Fruit fly (Drosophila melanogaster) whole organism, embryonic: ENCODE measurements around the gene CG12362.

Experiments used
- Antp ChIP-seq: fragments of 200-800 bp; sonication (Bioruptor generic); optimal IDR thresholded peaks from 3 replicates; lab custom pipeline; 2016; ENCODE audit warnings: missing biosample characterization, missing genetic modification characterization
- B-H1 ChIP-seq: fragments of 200-800 bp; sonication (Bioruptor generic); IDR thresholded peaks from 3 replicates; pipeline ENCODE4 v1.3.6; 2022; ENCODE audit warnings: missing biosample characterization, missing genetic modification characterization
- BEAF-32 ChIP-seq: fragments of 200-800 bp; sonication (Bioruptor generic); optimal IDR thresholded peaks from 3 replicates; lab custom pipeline; 2017; ENCODE audit warnings: missing biosample characterization, missing genetic modification characterization, mild to moderate bottlenecking, moderate library complexity, missing genetic modification reagents
- CG10654 ChIP-seq: fragments of 200-800 bp; sonication (Bioruptor generic); optimal IDR thresholded peaks from 2 replicates; lab custom pipeline; 2016; ENCODE audit warnings: missing biosample characterization, missing genetic modification characterization
- CG12769 ChIP-seq: fragments of 200-800 bp; sonication (Bioruptor generic); optimal IDR thresholded peaks from 2 replicates; lab custom pipeline; 2019; ENCODE audit warnings: missing biosample characterization, mild to moderate bottlenecking, missing genetic modification characterization, moderate library complexity
- CG14014 ChIP-seq: fragments of 200-800 bp; sonication (Bioruptor generic); IDR thresholded peaks from 2 replicates; pipeline ENCODE4 v1.3.6; 2022; ENCODE audit warnings: missing biosample characterization, missing genetic modification characterization
- CG17568 ChIP-seq: fragments of 200-800 bp; sonication (Bioruptor generic); optimal IDR thresholded peaks from 2 replicates; lab custom pipeline; 2018; ENCODE audit warnings: missing biosample characterization, mild to moderate bottlenecking, missing genetic modification characterization, moderate library complexity
- CG17802 ChIP-seq: fragments of 200-800 bp; sonication (Bioruptor generic); optimal IDR thresholded peaks from 2 replicates; lab custom pipeline; 2018; ENCODE audit warnings: missing biosample characterization, mild to moderate bottlenecking, missing genetic modification characterization, moderate library complexity
- CG31365 ChIP-seq: fragments of 200-800 bp; sonication (Bioruptor generic); optimal IDR thresholded peaks from 2 replicates; lab custom pipeline; 2018; ENCODE audit warnings: missing biosample characterization, mild to moderate bottlenecking, missing genetic modification characterization
- CG31388 ChIP-seq: fragments of 200-800 bp; sonication (Bioruptor generic); optimal IDR thresholded peaks from 2 replicates; lab custom pipeline; 2016; ENCODE audit warnings: missing biosample characterization, missing genetic modification characterization
- CG3163 ChIP-seq: fragments of 200-800 bp; sonication (Bioruptor generic); optimal IDR thresholded peaks from 3 replicates; lab custom pipeline; 2016; ENCODE audit warnings: missing biosample characterization, missing genetic modification characterization
- CG33557 ChIP-seq: fragments of 200-800 bp; sonication (Bioruptor generic); optimal IDR thresholded peaks from 2 replicates; lab custom pipeline; 2019; ENCODE audit warnings: missing biosample characterization, mild to moderate bottlenecking, missing genetic modification characterization, moderate library complexity
- CG34422 ChIP-seq: fragments of 200-800 bp; sonication (Bioruptor generic); IDR thresholded peaks from 3 replicates; pipeline ENCODE4 v1.3.6; 2022; ENCODE audit warnings: missing biosample characterization, missing genetic modification characterization
- CG4328 ChIP-seq: fragments of 200-800 bp; sonication (Bioruptor generic); optimal IDR thresholded peaks from 3 replicates; lab custom pipeline; 2017; ENCODE audit warnings: missing biosample characterization, missing genetic modification reagents, missing genetic modification characterization
- CG4404 ChIP-seq: fragments of 200-800 bp; sonication (Bioruptor generic); IDR thresholded peaks from 2 replicates; pipeline ENCODE4 v1.3.6; 2022; ENCODE audit warnings: missing biosample characterization, missing genetic modification characterization
- CG6254 ChIP-seq: fragments of 200-800 bp; sonication (Bioruptor generic); optimal IDR thresholded peaks from 3 replicates; lab custom pipeline; 2017; ENCODE audit warnings: mild to moderate bottlenecking, missing biosample characterization, missing genetic modification reagents, missing genetic modification characterization
- CG7372 ChIP-seq: fragments of 200-800 bp; sonication (Bioruptor generic); IDR thresholded peaks from 2 replicates; pipeline ENCODE4 v1.3.6; 2022; ENCODE audit warnings: missing biosample characterization, missing genetic modification characterization
- CG8290 ChIP-seq, 3 experiments: fragments of 200-800 bp; sonication (Bioruptor generic); optimal IDR thresholded peaks; 2 replicates each; lab custom pipeline; 2016 to 2019; ENCODE audit warnings: missing biosample characterization in 3 of 3, missing genetic modification characterization in 3 of 3, mild to moderate bottlenecking in 2 of 3, moderate library complexity in 1 of 3
- CG9727 ChIP-seq: fragments of 200-800 bp; sonication (Bioruptor generic); optimal IDR thresholded peaks from 3 replicates; lab custom pipeline; 2017; ENCODE audit warnings: missing biosample characterization, mild to moderate bottlenecking, missing genetic modification characterization
- CTCF ChIP-seq: fragments of 200-800 bp; sonication (Bioruptor generic); optimal IDR thresholded peaks from 2 replicates; lab custom pipeline; 2017; ENCODE audit warnings: missing biosample characterization, mild to moderate bottlenecking, missing genetic modification characterization, moderate library complexity
- CkIIα-i1 ChIP-seq: fragments of 200-800 bp; sonication (Bioruptor generic); IDR thresholded peaks from 2 replicates; pipeline ENCODE4 v1.3.6; 2022; ENCODE audit warnings: missing biosample characterization, missing genetic modification characterization
- Dip2 ChIP-seq: fragments of 200-800 bp; sonication (Bioruptor generic); IDR thresholded peaks from 2 replicates; pipeline ENCODE4 v1.3.6; 2022; ENCODE audit warnings: missing biosample characterization, missing genetic modification characterization
- Gug ChIP-seq: fragments of 200-800 bp; sonication (Bioruptor generic); IDR thresholded peaks from 4 replicates; pipeline ENCODE4 v1.3.6; 2022; ENCODE audit warnings: missing biosample characterization, missing genetic modification characterization
- HHEX ChIP-seq: fragments of 200-800 bp; sonication (Bioruptor generic); optimal IDR thresholded peaks from 3 replicates; lab custom pipeline; 2017; ENCODE audit warnings: missing biosample characterization, mild to moderate bottlenecking, missing genetic modification characterization, missing genetic modification reagents
- Hr51 ChIP-seq, 2 experiments: fragments of 200-800 bp; sonication (Bioruptor generic); optimal IDR thresholded peaks; 2 replicates in 1 of 2; 3 replicates in 1 of 2; lab custom pipeline; 2016 to 2018; ENCODE audit warnings: missing biosample characterization in 2 of 2, missing genetic modification characterization in 2 of 2, mild to moderate bottlenecking in 1 of 2, moderate library complexity in 1 of 2
- MBD-R2 ChIP-seq: fragments of 200-800 bp; sonication (Bioruptor generic); IDR thresholded peaks from 2 replicates; pipeline ENCODE4 v1.3.6; 2022; ENCODE audit warnings: missing biosample characterization, missing genetic modification characterization
- Myb ChIP-seq: fragments of 200-800 bp; sonication (Bioruptor generic); optimal IDR thresholded peaks from 2 replicates; lab custom pipeline; 2016; ENCODE audit warnings: missing biosample characterization, missing genetic modification characterization
- ato ChIP-seq: fragments of 200-800 bp; sonication (Bioruptor generic); IDR thresholded peaks from 2 replicates; pipeline ENCODE4 v1.3.6; 2022; ENCODE audit warnings: missing biosample characterization, missing genetic modification characterization; ENCODE audit not compliant: partially characterized antibody
- bsh ChIP-seq, 2 experiments: fragments of 200-800 bp; sonication (Bioruptor generic); optimal IDR thresholded peaks; 2 replicates each; lab custom pipeline; 2017 to 2018; ENCODE audit warnings: mild to moderate bottlenecking in 2 of 2, missing biosample characterization in 2 of 2, missing genetic modification characterization in 2 of 2, moderate library complexity in 1 of 2
- chn ChIP-seq: fragments of 200-800 bp; sonication (Bioruptor generic); optimal IDR thresholded peaks from 2 replicates; lab custom pipeline; 2016; ENCODE audit warnings: missing biosample characterization, missing genetic modification characterization
- corto ChIP-seq: fragments of 200-800 bp; sonication (Bioruptor generic); optimal IDR thresholded peaks from 2 replicates; lab custom pipeline; 2016; ENCODE audit warnings: missing biosample characterization, mild to moderate bottlenecking, missing genetic modification characterization, moderate library complexity
- dan ChIP-seq: fragments of 200-800 bp; sonication (Bioruptor generic); IDR thresholded peaks from 2 replicates; pipeline ENCODE4 v1.3.6; 2022; ENCODE audit warnings: missing biosample characterization, missing genetic modification characterization
- danr ChIP-seq: fragments of 200-800 bp; sonication (Bioruptor generic); IDR thresholded peaks from 2 replicates; pipeline ENCODE4 v1.3.6; 2022; ENCODE audit warnings: missing biosample characterization, missing genetic modification characterization
- esg ChIP-seq: fragments of 200-800 bp; sonication (Bioruptor generic); conservative IDR thresholded peaks from 2 replicates; pipeline ENCODE4 v1.3.6; 2022; ENCODE audit warnings: missing biosample characterization, missing genetic modification characterization
- exex ChIP-seq: fragments of 200-800 bp; sonication (Bioruptor generic); optimal IDR thresholded peaks from 4 replicates; lab custom pipeline; 2018; ENCODE audit warnings: missing biosample characterization, mild to moderate bottlenecking, missing genetic modification characterization, moderate library complexity
- eyg ChIP-seq: fragments of 200-800 bp; sonication (Bioruptor generic); optimal IDR thresholded peaks from 3 replicates; lab custom pipeline; 2016; ENCODE audit warnings: missing biosample characterization, missing genetic modification characterization
- ind ChIP-seq: fragments of 200-800 bp; sonication (Bioruptor generic); optimal IDR thresholded peaks from 3 replicates; lab custom pipeline; 2016; ENCODE audit warnings: missing biosample characterization, missing genetic modification characterization
- jing ChIP-seq: fragments of 200-800 bp; sonication (Bioruptor generic); optimal IDR thresholded peaks from 2 replicates; lab custom pipeline; 2018; ENCODE audit warnings: missing biosample characterization, mild to moderate bottlenecking, missing genetic modification characterization
- ken ChIP-seq: fragments of 200-800 bp; sonication (Bioruptor generic); IDR thresholded peaks from 3 replicates; pipeline ENCODE4 v1.3.6; 2022; ENCODE audit warnings: missing biosample characterization, missing genetic modification characterization
- klu ChIP-seq: fragments of 200-800 bp; sonication (Bioruptor generic); IDR thresholded peaks from 2 replicates; pipeline ENCODE4 v1.3.6; 2022; ENCODE audit warnings: missing biosample characterization, missing genetic modification characterization
- nom ChIP-seq: fragments of 200-800 bp; sonication (Bioruptor generic); optimal IDR thresholded peaks from 2 replicates; lab custom pipeline; 2017; ENCODE audit warnings: missing biosample characterization, missing genetic modification characterization, mild to moderate bottlenecking, moderate library complexity, missing genetic modification reagents
- pho ChIP-seq: fragments of 200-800 bp; sonication (Bioruptor generic); optimal IDR thresholded peaks from 2 replicates; lab custom pipeline; 2016; ENCODE audit warnings: missing biosample characterization, missing genetic modification characterization
- pita ChIP-seq: fragments of 200-800 bp; sonication (Bioruptor generic); optimal IDR thresholded peaks from 2 replicates; lab custom pipeline; 2017; ENCODE audit warnings: missing biosample characterization, mild to moderate bottlenecking, missing genetic modification characterization
- scrt ChIP-seq: fragments of 200-800 bp; sonication (Bioruptor generic); optimal IDR thresholded peaks from 2 replicates; lab custom pipeline; 2018; ENCODE audit warnings: missing biosample characterization, mild to moderate bottlenecking, missing genetic modification characterization, moderate library complexity
- sens ChIP-seq: fragments of 200-800 bp; sonication (Bioruptor generic); peaks from one replicate; lab custom pipeline; 2016; ENCODE audit warnings: missing biosample characterization, missing genetic modification characterization
- shn ChIP-seq: fragments of 200-800 bp; sonication (Bioruptor generic); optimal IDR thresholded peaks from 3 replicates; lab custom pipeline; 2016; ENCODE audit warnings: missing biosample characterization, missing genetic modification characterization
- slou ChIP-seq: fragments of 200-800 bp; sonication (Bioruptor generic); optimal IDR thresholded peaks from 3 replicates; lab custom pipeline; 2016; ENCODE audit warnings: missing biosample characterization, missing genetic modification characterization
- stwl ChIP-seq: fragments of 200-800 bp; sonication (Bioruptor generic); optimal IDR thresholded peaks from 3 replicates; lab custom pipeline; 2018; ENCODE audit warnings: missing biosample characterization, mild to moderate bottlenecking, missing genetic modification characterization, moderate library complexity
- tx ChIP-seq: fragments of 200-800 bp; sonication (Bioruptor generic); optimal IDR thresholded peaks from 2 replicates; lab custom pipeline; 2016; ENCODE audit warnings: missing biosample characterization, missing genetic modification characterization
- yki ChIP-seq: fragments of >200 bp; optimal IDR thresholded peaks from 3 replicates; lab custom pipeline; 2018
- z ChIP-seq: fragments of 200-800 bp; sonication (Bioruptor generic); IDR thresholded peaks from 3 replicates; pipeline ENCODE4 v1.3.6; 2022; ENCODE audit warnings: missing biosample characterization, missing genetic modification characterization

Gene CG12362

DNA sequence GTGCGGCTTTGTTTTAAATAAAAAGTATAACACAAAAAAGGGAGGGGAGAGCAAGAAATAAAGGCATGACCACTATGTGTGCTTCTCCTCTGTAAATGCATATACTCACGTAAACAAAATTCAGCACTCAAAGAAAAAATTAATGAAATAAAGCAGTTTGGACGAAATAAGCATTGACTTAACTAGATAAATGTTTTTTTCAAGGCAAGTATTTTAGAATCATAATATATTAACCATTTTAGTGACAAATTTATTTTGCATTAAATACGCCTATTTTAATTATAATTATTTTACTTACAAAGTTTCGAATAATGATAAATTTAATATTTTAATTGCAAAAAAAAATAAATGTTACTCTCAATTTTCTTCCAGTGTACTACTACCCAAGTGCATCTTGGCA is 1.0 kb upstream of the CG12362 start:
- TF ChIP-seq stwl (no peak), CG17568 (GFP tag; lab: Kevin White, UChicago) (no peak), CkIIα-i1 (no peak), tx (no peak), CG6254 (GFP tag; lab: Kevin White, UChicago) (no peak), ken (GFP tag; lab: Robert Waterston, UW) (no peak), B-H1 (no peak), jing (GFP tag; lab: Kevin White, UChicago) (no peak)

dm6 chr3L:10418401-10418800 is 5.8 kb downstream of the CG12362 start:
- no peak for TF ChIP-seq chn
- TF ChIP-seq danr (GFP tag; lab: Robert Waterston, UW): no peak
- no peak for TF ChIP-seq CG17802
- no peak for TF ChIP-seq exex (tag; lab: Kevin White, UChicago)
- no peak for TF ChIP-seq CG4404 (GFP tag; lab: Robert Waterston, UW)
- no peak for TF ChIP-seq CG33557
- TF ChIP-seq Hr51 (GFP tag; optimal IDR thresholded peaks at IDR 0.05; lab: Kevin White, UChicago): no peak
- no peak for TF ChIP-seq slou (GFP tag; lab: Kevin White, UChicago)
- TF ChIP-seq nom (GFP tag; lab: Kevin White, UChicago): peak; percentile 29
- no peak for TF ChIP-seq CG3163
- peak; percentile 65 for TF ChIP-seq scrt
- TF ChIP-seq corto (GFP tag; lab: Kevin White, UChicago): no peak
- no peak for TF ChIP-seq BEAF-32 (GFP tag; lab: Kevin White, UChicago)
- TF ChIP-seq CG31388 (GFP tag; lab: Kevin White, UChicago): no peak

- TF ChIP-seq Dip2 (GFP tag; lab: Robert Waterston, UW): peak; percentile 79
- no peak for TF ChIP-seq dan
- no peak for TF ChIP-seq HHEX (GFP tag; lab: Kevin White, UChicago)
- TF ChIP-seq CG8290 (GFP tag; optimal IDR thresholded peaks at IDR 0.05; lab: Kevin White, UChicago): no peak
- no peak for TF ChIP-seq CG8290 (tag; optimal IDR thresholded peaks at IDR 0.05; lab: Kevin White, UChicago)
- TF ChIP-seq pita (GFP tag; lab: Kevin White, UChicago): peak; percentile 54
- no peak for TF ChIP-seq MBD-R2 (GFP tag; lab: Robert Waterston, UW)
- TF ChIP-seq CG7372: no peak
- TF ChIP-seq sens: peak; percentile 67
- no peak for TF ChIP-seq CG9727 (GFP tag; lab: Kevin White, UChicago)
- TF ChIP-seq CTCF (GFP tag; lab: Kevin White, UChicago): peak; percentile 90
- no peak for TF ChIP-seq CG4328 (GFP tag; lab: Kevin White, UChicago)
- peak; percentile 74 for TF ChIP-seq CG31365
- no peak for TF ChIP-seq esg
- TF ChIP-seq ind (GFP tag; lab: Kevin White, UChicago): no peak
- no peak for TF ChIP-seq CG34422 (GFP tag; lab: Robert Waterston, UW)
- TF ChIP-seq Myb (GFP tag; lab: Kevin White, UChicago): no peak
- no peak for TF ChIP-seq Gug (GFP tag; lab: Robert Waterston, UW)
These were observed 14.7 kb downstream of the CG12362 start for dm6 chr3L:10427318-10427717.

dm6 chr3L:10428027-10428426 is 15.4 kb downstream of the CG12362 start:
- TF ChIP-seq Antp (no peak), CG12769 (tag; lab: Kevin White, UChicago) (no peak), yki (lab: Kevin White, UChicago) (no peak), ato (GFP tag; lab: Robert Waterston, UW) (no peak), shn (no peak), bsh (GFP tag; optimal IDR thresholded peaks at IDR 0.05; lab: Kevin White, UChicago) (peak in 1 of 2 experiments; percentile 80), CG14014 (GFP tag; lab: Robert Waterston, UW) (no peak), CG10654 (GFP tag; lab: Kevin White, UChicago) (no peak), z (GFP tag; lab: Robert Waterston, UW) (no peak), klu (no peak), pho (GFP tag; lab: Kevin White, UChicago) (no peak), pita (GFP tag; lab: Kevin White, UChicago) (no peak), danr (GFP tag; lab: Robert Waterston, UW) (no peak), eyg (GFP tag; lab: Kevin White, UChicago) (no peak)
